Fruit fly (Drosophila melanogaster) whole organism, prepupa: ENCODE data around the gene Pif1A.

Experiments
- Blimp-1 ChIP-seq: fragments of 200-800 bp; sonication (Bioruptor generic); optimal IDR thresholded peaks from 3 replicates; lab custom pipeline; 2017; ENCODE audit warnings: missing biosample characterization, missing genetic modification characterization, mild to moderate bottlenecking, moderate library complexity, missing genetic modification reagents
- CG10669 ChIP-seq: fragments of 200-800 bp; sonication (Bioruptor generic); optimal IDR thresholded peaks from 3 replicates; lab custom pipeline; 2018; ENCODE audit warnings: missing biosample characterization, mild to moderate bottlenecking, missing genetic modification characterization, moderate library complexity
- CG11762 ChIP-seq: fragments of 200-800 bp; sonication (Bioruptor generic); optimal IDR thresholded peaks from 3 replicates; lab custom pipeline; 2016; ENCODE audit warnings: missing biosample characterization, missing genetic modification characterization; ENCODE audit not compliant: insufficient read depth
- CG11902 ChIP-seq: fragments of 200-800 bp; sonication (Bioruptor generic); optimal IDR thresholded peaks from 3 replicates; lab custom pipeline; 2016; ENCODE audit warnings: missing biosample characterization, missing genetic modification characterization
- CG15336 ChIP-seq: fragments of 200-800 bp; sonication (Bioruptor generic); IDR thresholded peaks from 2 replicates; pipeline ENCODE4 v1.3.6; 2022; ENCODE audit warnings: missing biosample characterization, missing genetic modification characterization
- CG16779 ChIP-seq: fragments of 200-800 bp; sonication (Bioruptor generic); optimal IDR thresholded peaks from 3 replicates; lab custom pipeline; 2017; ENCODE audit warnings: missing biosample characterization, mild to moderate bottlenecking, missing genetic modification characterization
- CG3032 ChIP-seq: fragments of 200-800 bp; optimal IDR thresholded peaks from 2 replicates; lab custom pipeline; 2019; ENCODE audit warnings: missing biosample characterization, mild to moderate bottlenecking, missing genetic modification characterization, moderate library complexity
- CG31627 ChIP-seq: fragments of 200-800 bp; sonication (Bioruptor generic); optimal IDR thresholded peaks from 3 replicates; lab custom pipeline; 2016; ENCODE audit warnings: missing biosample characterization, missing genetic modification characterization
- CG34406 ChIP-seq: fragments of 200-800 bp; sonication (Bioruptor generic); optimal IDR thresholded peaks from 3 replicates; lab custom pipeline; 2016; ENCODE audit warnings: missing biosample characterization, missing genetic modification characterization
- CG3919 ChIP-seq: fragments of 200-800 bp; sonication (Bioruptor generic); optimal IDR thresholded peaks from 3 replicates; lab custom pipeline; 2016; ENCODE audit warnings: missing biosample characterization, missing genetic modification characterization
- CG4318 ChIP-seq: fragments of 200-800 bp; sonication (Bioruptor generic); optimal IDR thresholded peaks from 3 replicates; lab custom pipeline; 2017; ENCODE audit warnings: missing biosample characterization, mild to moderate bottlenecking, missing genetic modification characterization
- CG6163 ChIP-seq: fragments of 200-800 bp; sonication (Bioruptor generic); IDR thresholded peaks from 3 replicates; pipeline ENCODE4 v1.3.6; 2022; ENCODE audit warnings: missing biosample characterization, missing genetic modification characterization
- CG6792 ChIP-seq: fragments of 200-800 bp; sonication (Bioruptor generic); optimal IDR thresholded peaks from 3 replicates; lab custom pipeline; 2016; ENCODE audit warnings: missing biosample characterization, missing genetic modification characterization
- CG6808 ChIP-seq: fragments of 200-800 bp; sonication (Bioruptor generic); optimal IDR thresholded peaks from 3 replicates; lab custom pipeline; 2017; ENCODE audit warnings: missing biosample characterization, missing genetic modification characterization, mild to moderate bottlenecking, moderate library complexity, missing genetic modification reagents
- CG6854 ChIP-seq: fragments of 200-800 bp; sonication (Bioruptor generic); optimal IDR thresholded peaks from 2 replicates; lab custom pipeline; 2017; ENCODE audit warnings: missing biosample characterization, mild to moderate bottlenecking, missing genetic modification characterization
- CG7368 ChIP-seq: fragments of 200-800 bp; sonication (Bioruptor generic); optimal IDR thresholded peaks from 3 replicates; lab custom pipeline; 2016; ENCODE audit warnings: missing biosample characterization, missing genetic modification characterization
- CG8119 ChIP-seq: fragments of 200-800 bp; sonication (Bioruptor generic); IDR thresholded peaks from 3 replicates; pipeline ENCODE4 v1.3.6; 2022; ENCODE audit warnings: missing biosample characterization, missing genetic modification characterization
- Eip75B ChIP-seq: fragments of 200-800 bp; sonication (Bioruptor generic); optimal IDR thresholded peaks from 3 replicates; lab custom pipeline; 2016; ENCODE audit warnings: missing biosample characterization, missing genetic modification characterization
- Eip78C ChIP-seq: fragments of 200-800 bp; sonication (Bioruptor generic); peaks from one replicate; lab custom pipeline; 2016; ENCODE audit warnings: missing biosample characterization, missing genetic modification characterization
- Ets96B ChIP-seq: fragments of 200-800 bp; optimal IDR thresholded peaks from 2 replicates; lab custom pipeline; 2019; ENCODE audit warnings: missing biosample characterization, mild to moderate bottlenecking, missing genetic modification characterization, moderate library complexity
- Hr39 ChIP-seq: fragments of 200-800 bp; sonication (Bioruptor generic); optimal IDR thresholded peaks from 2 replicates; lab custom pipeline; 2016; ENCODE audit warnings: missing biosample characterization, missing genetic modification characterization
- Hr4 ChIP-seq: fragments of 200-800 bp; sonication (Bioruptor generic); optimal IDR thresholded peaks from 3 replicates; lab custom pipeline; 2016; ENCODE audit warnings: missing biosample characterization, missing genetic modification characterization
- Lpt ChIP-seq: fragments of 200-800 bp; sonication (Bioruptor generic); optimal IDR thresholded peaks from 3 replicates; lab custom pipeline; 2016; ENCODE audit warnings: missing biosample characterization, missing genetic modification characterization
- Met ChIP-seq: fragments of 200-800 bp; sonication (Bioruptor generic); optimal IDR thresholded peaks from 3 replicates; lab custom pipeline; 2016; ENCODE audit warnings: missing biosample characterization, missing genetic modification characterization
- Smox ChIP-seq: fragments of 200-800 bp; sonication (Bioruptor generic); optimal IDR thresholded peaks from 3 replicates; lab custom pipeline; 2016; ENCODE audit warnings: missing biosample characterization, missing genetic modification characterization
- Sox102F ChIP-seq: fragments of 200-800 bp; sonication (Bioruptor generic); optimal IDR thresholded peaks from 2 replicates; lab custom pipeline; 2016; ENCODE audit warnings: missing biosample characterization, mild to moderate bottlenecking, missing genetic modification characterization
- Sox14 ChIP-seq: fragments of 200-800 bp; sonication (Bioruptor generic); optimal IDR thresholded peaks from 3 replicates; lab custom pipeline; 2016; ENCODE audit warnings: missing biosample characterization, missing genetic modification characterization
- Sox15 ChIP-seq: fragments of 200-800 bp; sonication (Bioruptor generic); optimal IDR thresholded peaks from 3 replicates; lab custom pipeline; 2016; ENCODE audit warnings: missing biosample characterization, missing genetic modification characterization
- achi ChIP-seq: fragments of 200-800 bp; sonication (Bioruptor generic); optimal IDR thresholded peaks from 3 replicates; lab custom pipeline; 2016; ENCODE audit warnings: missing biosample characterization, missing genetic modification characterization
- dac ChIP-seq: fragments of 200-800 bp; sonication (Bioruptor generic); optimal IDR thresholded peaks from 2 replicates; lab custom pipeline; 2017; ENCODE audit warnings: missing biosample characterization, mild to moderate bottlenecking, missing genetic modification characterization
- dsx ChIP-seq: fragments of 200-800 bp; optimal IDR thresholded peaks from 3 replicates; lab custom pipeline; 2019; ENCODE audit warnings: missing biosample characterization, mild to moderate bottlenecking, missing genetic modification characterization, moderate library complexity; ENCODE audit not compliant: poor library complexity, severe bottlenecking
- esn ChIP-seq: fragments of 200-800 bp; sonication (Bioruptor generic); optimal IDR thresholded peaks from 2 replicates; lab custom pipeline; 2016; ENCODE audit warnings: missing biosample characterization, mild to moderate bottlenecking, missing genetic modification characterization, moderate library complexity
- fd59A ChIP-seq: fragments of 200-800 bp; sonication (Bioruptor generic); optimal IDR thresholded peaks from 2 replicates; lab custom pipeline; 2017; ENCODE audit warnings: missing biosample characterization, mild to moderate bottlenecking, missing genetic modification characterization, missing genetic modification reagents
- fd85E ChIP-seq: fragments of 200-800 bp; sonication (Bioruptor generic); optimal IDR thresholded peaks from 3 replicates; lab custom pipeline; 2016; ENCODE audit warnings: missing biosample characterization, missing genetic modification characterization
- fkh ChIP-seq: fragments of 200-800 bp; sonication (Bioruptor generic); optimal IDR thresholded peaks from 3 replicates; lab custom pipeline; 2017; ENCODE audit warnings: missing biosample characterization, mild to moderate bottlenecking, missing genetic modification characterization, moderate library complexity
- lz ChIP-seq: fragments of 200-800 bp; sonication (Bioruptor generic); optimal IDR thresholded peaks from 3 replicates; lab custom pipeline; 2016; ENCODE audit warnings: missing biosample characterization, missing genetic modification characterization
- net ChIP-seq: fragments of 200-800 bp; sonication (Bioruptor generic); optimal IDR thresholded peaks from 3 replicates; lab custom pipeline; 2016; ENCODE audit warnings: missing biosample characterization, missing genetic modification characterization
- pdm3 ChIP-seq: fragments of 200-800 bp; sonication (Bioruptor generic); optimal IDR thresholded peaks from 3 replicates; lab custom pipeline; 2016; ENCODE audit warnings: missing biosample characterization, missing genetic modification characterization
- salr ChIP-seq, 2 experiments: fragments of 200-800 bp; sonication (Bioruptor generic); optimal IDR thresholded peaks; 3 replicates each; lab custom pipeline; 2016 to 2018; ENCODE audit warnings: missing biosample characterization in 2 of 2, missing genetic modification characterization in 2 of 2, mild to moderate bottlenecking in 1 of 2
- spab ChIP-seq: fragments of 200-800 bp; sonication (Bioruptor generic); optimal IDR thresholded peaks from 2 replicates; lab custom pipeline; 2017; ENCODE audit warnings: missing biosample characterization, mild to moderate bottlenecking, missing genetic modification characterization, missing genetic modification reagents
- ss ChIP-seq, 2 experiments: fragments of 200-800 bp; sonication (Bioruptor generic); optimal IDR thresholded peaks; 2 replicates in 1 of 2; 3 replicates in 1 of 2; lab custom pipeline; 2017 to 2018; ENCODE audit warnings: mild to moderate bottlenecking in 2 of 2, missing biosample characterization in 2 of 2, missing genetic modification characterization in 2 of 2, moderate library complexity in 1 of 2
- svp ChIP-seq: fragments of 200-800 bp; sonication (Bioruptor generic); peaks from one replicate; lab custom pipeline; 2016; ENCODE audit warnings: missing biosample characterization, missing genetic modification characterization
- topi ChIP-seq: fragments of 200-800 bp; sonication (Bioruptor generic); optimal IDR thresholded peaks from 3 replicates; lab custom pipeline; 2016; ENCODE audit warnings: missing biosample characterization, missing genetic modification characterization

Gene Pif1A

DNA sequence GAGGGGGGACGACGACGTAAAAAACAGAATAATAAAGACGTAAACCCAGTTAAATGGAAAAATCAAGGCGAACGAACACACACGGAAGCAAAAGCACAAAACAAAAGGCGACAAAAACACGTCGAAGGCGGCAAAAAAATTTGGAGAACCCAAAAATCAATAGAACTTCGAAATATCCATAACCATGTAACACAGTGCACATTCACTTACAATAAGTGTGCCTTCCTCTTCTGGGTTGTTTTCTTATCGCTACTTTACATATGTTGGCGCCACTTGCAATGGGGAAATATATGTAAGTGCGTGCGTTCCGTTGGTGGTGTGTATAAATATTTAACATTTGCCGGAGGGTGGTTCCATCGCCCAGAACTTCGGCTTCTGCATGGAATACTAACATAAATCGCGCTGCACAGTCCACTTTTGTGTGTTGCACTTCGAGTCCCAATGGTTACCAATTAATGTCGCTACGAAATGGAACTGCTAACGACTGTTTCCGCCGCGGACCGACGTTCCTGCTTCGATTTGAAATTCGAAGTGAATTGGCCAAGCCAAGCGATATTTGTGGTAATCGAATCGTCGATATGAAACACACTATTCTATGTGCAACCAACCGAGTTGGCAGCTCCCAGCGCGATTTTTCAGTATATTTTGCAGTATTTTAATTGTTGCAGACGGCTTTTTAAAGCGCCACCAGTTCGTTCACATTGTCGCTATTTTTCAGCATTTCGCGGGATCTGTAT lies 53.7 kb downstream of the Pif1A start, which contains the start of the genes CG9801 and Nasp (continued):
- TF ChIP-seq CG6808 (GFP tag; lab: Kevin White, UChicago) (no peak), Sox102F (peak; percentile 5), achi (GFP tag; lab: Kevin White, UChicago) (no peak), Sox15 (GFP tag; lab: Kevin White, UChicago) (no peak), dsx (GFP tag; lab: Kevin White, UChicago) (no peak), fd59A (GFP tag; lab: Kevin White, UChicago) (no peak), salr (GFP tag; optimal IDR thresholded peaks at IDR 0.05; lab: Kevin White, UChicago) (no peak), CG3032 (tag; lab: Kevin White, UChicago) (no peak), Smox (GFP tag; lab: Kevin White, UChicago) (peak; percentile 55), Lpt (GFP tag; lab: Kevin White, UChicago) (no peak), dac (GFP tag; lab: Kevin White, UChicago) (no peak), CG6792 (GFP tag; lab: Kevin White, UChicago) (no peak), Hr4 (GFP tag; lab: Kevin White, UChicago) (no peak), Eip75B (GFP tag; lab: Kevin White, UChicago) (no peak), spab (GFP tag; lab: Kevin White, UChicago) (no peak), CG10669 (GFP tag; lab: Kevin White, UChicago) (peak; percentile 4), CG8119 (GFP tag; lab: Robert Waterston, UW) (0 out of 3 replicates have a peak, but pooled peaks have one; percentile 20), CG15336 (GFP tag; lab: Robert Waterston, UW) (no peak), CG16779 (no peak), CG7368 (GFP tag; lab: Kevin White, UChicago) (peak; percentile 21), ss (GFP tag; optimal IDR thresholded peaks at IDR 0.05; lab: Kevin White, UChicago) (no peak), CG11902 (GFP tag; lab: Kevin White, UChicago) (no peak)

DNA sequence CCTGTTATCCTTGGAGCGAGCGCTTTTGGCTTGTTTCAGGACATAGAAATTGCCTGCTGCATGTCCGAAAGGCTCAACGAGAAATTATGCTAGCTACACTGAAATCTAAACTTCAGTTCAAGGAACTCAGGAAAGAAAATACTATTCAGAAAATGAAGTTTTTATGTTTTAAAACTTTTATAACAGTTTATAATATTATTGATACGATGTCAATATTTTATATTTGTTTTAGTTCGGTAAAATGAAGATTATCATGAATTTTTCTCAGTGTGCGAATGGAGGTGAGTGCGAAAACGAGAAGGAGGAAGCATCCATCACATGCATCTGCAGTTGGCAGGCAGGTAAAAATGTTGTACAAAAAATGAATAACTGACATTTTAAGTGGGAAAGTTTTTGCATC lies 54.6 kb downstream of the Pif1A start:
- TF ChIP-seq CG6163 (GFP tag; lab: Robert Waterston, UW) (peak; percentile 85), CG6792 (GFP tag; lab: Kevin White, UChicago) (peak; percentile 79), Hr39 (GFP tag; lab: Kevin White, UChicago) (peak; percentile 68), Sox15 (GFP tag; lab: Kevin White, UChicago) (peak; percentile 68), CG11902 (GFP tag; lab: Kevin White, UChicago) (peak; percentile 64), Ets96B (tag; lab: Kevin White, UChicago) (peak; percentile 82), CG31627 (peak; percentile 70), CG4318 (GFP tag; lab: Kevin White, UChicago) (peak; percentile 58), Sox102F (peak; percentile 81), CG6854 (peak; percentile 33), Eip75B (GFP tag; lab: Kevin White, UChicago) (peak; percentile 82), CG11762 (peak; percentile 71), lz (GFP tag; lab: Kevin White, UChicago) (peak; percentile 81), net (GFP tag; lab: Kevin White, UChicago) (peak; percentile 85), CG3919 (GFP tag; lab: Kevin White, UChicago) (peak; percentile 86), ss (GFP tag; optimal IDR thresholded peaks at IDR 0.05; lab: Kevin White, UChicago) (peak; percentile 40 to 82), fkh (GFP tag; lab: Kevin White, UChicago) (no peak), CG7368 (GFP tag; lab: Kevin White, UChicago) (peak; percentile 69), esn (GFP tag; lab: Kevin White, UChicago) (peak; percentile 89), fd85E (peak; percentile 51), Eip78C (GFP tag; lab: Kevin White, UChicago) (peak; percentile 96), achi (GFP tag; lab: Kevin White, UChicago) (peak; percentile 84), Hr4 (GFP tag; lab: Kevin White, UChicago) (peak; percentile 88), Lpt (GFP tag; lab: Kevin White, UChicago) (peak; percentile 39), CG15336 (GFP tag; lab: Robert Waterston, UW) (peak; percentile 88), CG6808 (GFP tag; lab: Kevin White, UChicago) (peak; percentile 69), Smox (GFP tag; lab: Kevin White, UChicago) (peak; percentile 86), Blimp-1 (peak; percentile 26), Met (peak; percentile 89), CG16779 (peak; percentile 24), dsx (GFP tag; lab: Kevin White, UChicago) (peak; percentile 75), topi (GFP tag; lab: Kevin White, UChicago) (peak; percentile 85), CG3032 (tag; lab: Kevin White, UChicago) (peak; percentile 74), CG34406 (GFP tag; lab: Kevin White, UChicago) (peak; percentile 88), pdm3 (GFP tag; lab: Kevin White, UChicago) (peak; percentile 83), fd59A (GFP tag; lab: Kevin White, UChicago) (peak; percentile 53), Sox14 (peak; percentile 62), CG10669 (GFP tag; lab: Kevin White, UChicago) (peak; percentile 79), spab (GFP tag; lab: Kevin White, UChicago) (peak; percentile 69), CG8119 (GFP tag; lab: Robert Waterston, UW) (peak; percentile 85), svp (GFP tag; lab: Kevin White, UChicago) (peak; percentile 93)
